Fruit fly (Drosophila melanogaster): ENCODE measurements around the gene Coprox.

Gene Coprox

dm6 chr2L:7007564-7007963 is 43.3 kb downstream of the Coprox start:
- TF ChIP-seq Dfd (GFP tag; optimal IDR thresholded peaks at IDR 0.05) (no peak), usp (GFP tag; optimal IDR thresholded peaks at IDR 0.05) (no peak), Dif (GFP tag; optimal IDR thresholded peaks at IDR 0.05; ENCODE audit: partially characterized antibody) (no peak), dl (GFP tag; optimal IDR thresholded peaks at IDR 0.05; ENCODE audit: insufficient read depth in 1 of 2, partially characterized antibody in 2 of 2) (no peak), Jra (GFP tag; optimal IDR thresholded peaks at IDR 0.05) (no peak), lola (GFP tag; optimal IDR thresholded peaks at IDR 0.05) (no peak), Abd-B (GFP tag; optimal IDR thresholded peaks at IDR 0.05) (no peak), foxo (GFP tag; optimal IDR thresholded peaks at IDR 0.05) (no peak), ey (GFP tag; optimal IDR thresholded peaks at IDR 0.05) (no peak), rgr (GFP tag; optimal IDR thresholded peaks at IDR 0.05) (no peak), Sp1 (GFP tag; optimal IDR thresholded peaks at IDR 0.05) (no peak), br (GFP tag; optimal IDR thresholded peaks at IDR 0.05) (no peak), sage (GFP tag; optimal IDR thresholded peaks at IDR 0.05) (no peak), psq (GFP tag; optimal IDR thresholded peaks at IDR 0.05) (no peak), CrebA (GFP tag; optimal IDR thresholded peaks at IDR 0.05; ENCODE audit: borderline replicate concordance) (no peak), Vsx2 (GFP tag; optimal IDR thresholded peaks at IDR 0.05; ENCODE audit: partially characterized antibody) (no peak), Hnf4 (GFP tag; optimal IDR thresholded peaks at IDR 0.05) (no peak), sv (GFP tag; optimal IDR thresholded peaks at IDR 0.05) (no peak), tai (GFP tag; optimal IDR thresholded peaks at IDR 0.05) (no peak), dmrt93B (GFP tag; optimal IDR thresholded peaks at IDR 0.05) (no peak)

dm6 chr2L:7009807-7010470 is 45.7 kb downstream of the Coprox start, which contains the start of gene uif:
Gene uif, minus strand, starts transcription at chr2L:7010359.
- TF ChIP-seq CG9705 (GFP tag; optimal IDR thresholded peaks at IDR 0.05) (no peak), Vsx2 (GFP tag; optimal IDR thresholded peaks at IDR 0.05; ENCODE audit: partially characterized antibody) (peak; percentile 54), psq (GFP tag; optimal IDR thresholded peaks at IDR 0.05) (peak; percentile 92)

- TF ChIP-seq dmrt93B (GFP tag; optimal IDR thresholded peaks at IDR 0.05), result no peak
- no peak for TF ChIP-seq sage (GFP tag; optimal IDR thresholded peaks at IDR 0.05)
- TF ChIP-seq Abd-B (GFP tag; optimal IDR thresholded peaks at IDR 0.05), result no peak
- TF ChIP-seq pan (optimal IDR thresholded peaks at IDR 0.05), result no peak
- TF ChIP-seq OdsH (GFP tag; optimal IDR thresholded peaks at IDR 0.05), result no peak
- TF ChIP-seq sv (GFP tag; optimal IDR thresholded peaks at IDR 0.05), result no peak
- no peak for TF ChIP-seq Vsx2 (GFP tag; optimal IDR thresholded peaks at IDR 0.05; ENCODE audit: partially characterized antibody)
- TF ChIP-seq Dfd (GFP tag; optimal IDR thresholded peaks at IDR 0.05), result no peak
- TF ChIP-seq rgr (GFP tag; optimal IDR thresholded peaks at IDR 0.05), result no peak
- no peak for TF ChIP-seq Myc (optimal IDR thresholded peaks at IDR 0.05)
- no peak for TF ChIP-seq foxo (GFP tag; optimal IDR thresholded peaks at IDR 0.05)
- TF ChIP-seq N (GFP tag; optimal IDR thresholded peaks at IDR 0.05), result no peak
Measured at dm6 chr2L:7010513-7010912, 46.3 kb downstream of the Coprox start.

- TF ChIP-seq CG9705 (GFP tag; optimal IDR thresholded peaks at IDR 0.05) (no peak), Dif (GFP tag; optimal IDR thresholded peaks at IDR 0.05; ENCODE audit: partially characterized antibody) (no peak), sv (GFP tag; optimal IDR thresholded peaks at IDR 0.05) (no peak), lola (GFP tag; optimal IDR thresholded peaks at IDR 0.05) (no peak), usp (GFP tag; optimal IDR thresholded peaks at IDR 0.05) (no peak), fru (GFP tag; optimal IDR thresholded peaks at IDR 0.05) (no peak), CG32264 (GFP tag; optimal IDR thresholded peaks at IDR 0.05) (no peak), Dfd (GFP tag; optimal IDR thresholded peaks at IDR 0.05) (no peak), GATAd (GFP tag; optimal IDR thresholded peaks at IDR 0.05) (no peak), psq (GFP tag; optimal IDR thresholded peaks at IDR 0.05) (no peak), jim (GFP tag; optimal IDR thresholded peaks at IDR 0.05) (no peak), rgr (GFP tag; optimal IDR thresholded peaks at IDR 0.05) (no peak)
Measured at dm6 chr2L:7011962-7012361, 47.7 kb downstream of the Coprox start, which contains the start of gene CG43321. Gene CG43321, plus strand, starts transcription at chr2L:7012262.

dm6 chr2L:7013157-7013556 is 48.9 kb downstream of the Coprox start, which contains the start of gene CG43322:
Gene CG43322, plus strand, starts transcription at chr2L:7013396.
- TF ChIP-seq CG9705 (GFP tag; optimal IDR thresholded peaks at IDR 0.05) (no peak), Dfd (GFP tag; optimal IDR thresholded peaks at IDR 0.05) (no peak), Sp1 (GFP tag; optimal IDR thresholded peaks at IDR 0.05) (no peak), HLH106 (tag; optimal IDR thresholded peaks at IDR 0.05) (no peak), psq (GFP tag; optimal IDR thresholded peaks at IDR 0.05) (no peak), Mio (GFP tag; optimal IDR thresholded peaks at IDR 0.05) (no peak), Rel (GFP tag; optimal IDR thresholded peaks at IDR 0.05) (no peak), Rel (tag; optimal IDR thresholded peaks at IDR 0.05) (no peak), woc (GFP tag; optimal IDR thresholded peaks at IDR 0.05) (no peak), ey (GFP tag; optimal IDR thresholded peaks at IDR 0.05) (no peak), rgr (GFP tag; optimal IDR thresholded peaks at IDR 0.05) (no peak), N (GFP tag; optimal IDR thresholded peaks at IDR 0.05) (no peak), CrebA (GFP tag; optimal IDR thresholded peaks at IDR 0.05; ENCODE audit: borderline replicate concordance) (no peak), Vsx2 (GFP tag; optimal IDR thresholded peaks at IDR 0.05; ENCODE audit: partially characterized antibody) (no peak), Dif (GFP tag; optimal IDR thresholded peaks at IDR 0.05; ENCODE audit: partially characterized antibody) (no peak), Hr78 (GFP tag; optimal IDR thresholded peaks at IDR 0.05) (no peak), Myc (optimal IDR thresholded peaks at IDR 0.05) (no peak), dsf (GFP tag; optimal IDR thresholded peaks at IDR 0.05; ENCODE audit: borderline replicate concordance) (no peak), fru (GFP tag; optimal IDR thresholded peaks at IDR 0.05) (no peak)

All from whole organism, wandering third instar larva.